Fruit fly (Drosophila melanogaster) Kc167 (cell line): ENCODE measurements around the gene CG9547.

Source experiments
- Myc ChIP-seq: fragments of >200 bp; optimal IDR thresholded peaks from 2 replicates; lab custom pipeline; 2017; ENCODE audit warnings: missing external identifiers
- Sin3A ChIP-seq: fragments of >200 bp; optimal IDR thresholded peaks from 2 replicates; lab custom pipeline; 2018; ENCODE audit warnings: missing external identifiers
- h ChIP-seq: fragments of >200 bp; optimal IDR thresholded peaks from 3 replicates; lab custom pipeline; 2018; ENCODE audit warnings: missing external identifiers
- insv ChIP-seq: fragments of >200 bp; optimal IDR thresholded peaks from 3 replicates; lab custom pipeline; 2018; ENCODE audit warnings: missing external identifiers
- psq ChIP-seq: fragments of >200 bp; optimal IDR thresholded peaks from 2 replicates; lab custom pipeline; 2017; ENCODE audit warnings: missing external identifiers

DNA sequence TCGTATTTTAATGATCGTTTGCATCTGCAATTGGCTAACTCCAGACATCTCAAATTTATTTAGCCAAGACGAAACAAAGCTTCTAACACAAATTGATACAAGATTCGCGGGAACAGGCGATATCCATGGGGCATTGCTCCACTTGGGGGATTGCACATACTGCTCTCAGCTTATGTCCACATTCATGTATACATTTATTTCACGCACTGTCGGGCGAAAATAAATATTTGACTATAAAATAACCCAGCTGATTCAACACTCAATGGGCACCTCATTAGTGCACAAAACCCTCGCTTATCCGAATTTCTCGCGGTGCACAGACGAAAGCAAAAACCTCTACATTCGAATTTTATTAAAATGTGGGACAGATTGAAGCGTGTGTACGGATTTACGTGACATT lies 32.8 kb downstream of the CG9547 start:
- TF ChIP-seq h: no peak
- no peak for TF ChIP-seq psq (lab: Kevin White, UChicago)
- TF ChIP-seq Myc (lab: Kevin White, UChicago): no peak
- no peak for TF ChIP-seq Sin3A
- no peak for TF ChIP-seq insv (lab: Kevin White, UChicago)
